Fruit fly (Drosophila melanogaster): ENCODE results near the gene CG14710.

The CG14710 gene

DNA sequence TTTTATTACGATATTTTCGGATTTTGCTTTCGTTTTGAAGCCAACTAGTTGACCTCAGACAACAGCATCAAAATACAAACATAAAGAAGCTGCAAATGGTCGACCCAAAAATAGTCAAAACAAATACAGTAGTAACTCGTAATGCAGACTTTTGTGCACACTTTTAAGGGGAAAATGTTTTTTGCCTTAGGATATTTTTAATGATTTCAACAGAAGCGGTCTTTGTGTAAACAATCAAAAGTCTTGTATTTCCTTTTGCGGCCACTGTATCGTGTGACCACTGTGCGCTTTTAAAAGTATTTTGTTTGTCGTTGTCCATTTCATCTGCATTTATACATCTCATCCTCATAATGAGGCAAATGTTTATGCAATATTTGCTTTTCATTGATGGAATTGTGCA lies 29.6 kb downstream of the CG14710 start (continued):
- TF ChIP-seq CG32006 (GFP tag; optimal IDR thresholded peaks at IDR 0.05) (peak; percentile 86), CG6792 (GFP tag; optimal IDR thresholded peaks at IDR 0.05) (peak; percentile 85), cyc (GFP tag; optimal IDR thresholded peaks at IDR 0.05) (peak; percentile 94), salr (GFP tag; optimal IDR thresholded peaks at IDR 0.05) (peak; percentile 66 to 71), CG34406 (GFP tag; optimal IDR thresholded peaks at IDR 0.05) (peak; percentile 81), Eip75B (GFP tag; optimal IDR thresholded peaks at IDR 0.05) (peak; percentile 82), ss (GFP tag; optimal IDR thresholded peaks at IDR 0.05) (peak in 1 of 2 experiments; percentile 53), CG16779 (tag; optimal IDR thresholded peaks at IDR 0.05) (peak; percentile 59), CG8119 (GFP tag; IDR thresholded peaks at IDR 0.05) (peak; percentile 81), CG6854 (GFP tag; optimal IDR thresholded peaks at IDR 0.05) (peak; percentile 52), CG1621 (tag; optimal IDR thresholded peaks at IDR 0.05) (peak; percentile 66), CG8319 (GFP tag; optimal IDR thresholded peaks at IDR 0.05) (peak; percentile 82), Sox15 (GFP tag; optimal IDR thresholded peaks at IDR 0.05) (peak; percentile 90), lz (GFP tag; optimal IDR thresholded peaks at IDR 0.05) (peak; percentile 90), Ets21C (GFP tag; optimal IDR thresholded peaks at IDR 0.05) (peak; percentile 88), CG8632 (GFP tag; optimal IDR thresholded peaks at IDR 0.05) (peak; percentile 80), fkh (GFP tag; optimal IDR thresholded peaks at IDR 0.05) (peak; percentile 68), CG4318 (GFP tag; optimal IDR thresholded peaks at IDR 0.05) (peak; percentile 74), CG11294 (GFP tag; IDR thresholded peaks at IDR 0.05) (peak; percentile 81), dac (GFP tag; optimal IDR thresholded peaks at IDR 0.05) (peak; percentile 51), Met (GFP tag; optimal IDR thresholded peaks at IDR 0.05) (peak; percentile 87), eg (GFP tag; IDR thresholded peaks at IDR 0.05) (peak; percentile 94), Hr39 (GFP tag; optimal IDR thresholded peaks at IDR 0.05) (peak; percentile 95), acj6 (GFP tag; optimal IDR thresholded peaks at IDR 0.05) (peak; percentile 90), Eip78C (GFP tag) (peak; percentile 95), Ets96B (tag; optimal IDR thresholded peaks at IDR 0.05) (peak; percentile 70), Sox102F (GFP tag; optimal IDR thresholded peaks at IDR 0.05) (peak; percentile 88), CG6163 (GFP tag; IDR thresholded peaks at IDR 0.05) (peak; percentile 94), Gug (GFP tag; IDR thresholded peaks at IDR 0.05) (peak; percentile 83), CG10631 (GFP tag; optimal IDR thresholded peaks at IDR 0.05) (peak; percentile 79)

DNA sequence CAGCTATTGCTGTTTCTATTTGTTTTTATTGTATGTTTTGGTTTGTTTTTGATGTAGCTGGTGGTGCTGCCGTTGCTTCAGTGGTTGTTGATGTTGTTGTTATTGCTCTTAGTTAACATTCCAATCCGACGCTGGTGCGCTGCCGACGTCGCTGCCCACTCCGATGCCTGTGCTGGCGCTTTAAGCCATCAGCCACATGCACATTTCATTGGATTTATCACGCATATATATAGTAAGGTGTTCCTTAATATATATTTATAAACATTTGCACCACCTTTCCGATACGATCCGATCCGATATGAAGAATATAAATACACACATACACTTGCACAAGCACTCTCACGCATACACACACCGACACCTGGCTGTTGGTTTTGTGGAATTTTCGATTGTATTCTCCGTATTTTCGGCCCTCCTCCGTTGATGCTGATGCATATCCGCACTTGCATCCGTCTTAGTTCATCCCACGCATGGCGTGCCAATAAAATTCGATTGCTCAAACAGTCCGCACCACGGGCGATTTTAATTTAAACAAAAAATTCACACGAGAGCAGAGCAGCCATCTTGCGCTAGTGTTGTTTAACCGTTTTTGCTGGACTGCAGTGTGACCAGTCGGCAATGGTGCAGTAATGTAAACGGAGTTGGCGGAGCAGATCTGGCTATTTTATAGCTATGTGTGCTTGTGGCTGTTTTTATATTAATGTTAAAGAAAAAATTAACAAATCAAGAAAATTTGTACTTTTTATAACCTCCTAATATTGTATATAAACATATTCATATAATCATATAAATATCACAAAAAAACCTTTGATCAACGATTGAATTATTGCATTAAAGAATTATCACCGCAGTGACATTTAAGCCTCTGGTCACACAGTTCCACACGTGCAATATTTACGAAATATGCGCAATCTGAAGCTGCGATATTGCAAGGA lies 30.5 kb downstream of the CG14710 start, which contains the start of the genes Csk and Elp1:
TSS of gene Csk (minus strand) at position 602 of the 935 bp plus-strand sequence.
TSS of gene Elp1 (plus strand) at position 867 of the 935 bp plus-strand sequence.
- TF ChIP-seq CG6276 (GFP tag; optimal IDR thresholded peaks at IDR 0.05) (no peak), CG9139 (GFP tag; optimal IDR thresholded peaks at IDR 0.05) (no peak), net (GFP tag; optimal IDR thresholded peaks at IDR 0.05) (peak; percentile 23), CG10669 (GFP tag; optimal IDR thresholded peaks at IDR 0.05) (peak; percentile 1), Met (GFP tag; optimal IDR thresholded peaks at IDR 0.05) (peak; percentile 60), Eip75B (GFP tag; optimal IDR thresholded peaks at IDR 0.05) (peak; percentile 42), CG8119 (GFP tag; IDR thresholded peaks at IDR 0.05) (no peak), fd59A (GFP tag; optimal IDR thresholded peaks at IDR 0.05) (peak; percentile 9), CG32006 (GFP tag; optimal IDR thresholded peaks at IDR 0.05) (peak; percentile 43), CG6854 (GFP tag; optimal IDR thresholded peaks at IDR 0.05) (no peak), salr (GFP tag; optimal IDR thresholded peaks at IDR 0.05) (no peak), CG34406 (GFP tag; optimal IDR thresholded peaks at IDR 0.05) (no peak), Blimp-1 (GFP tag; optimal IDR thresholded peaks at IDR 0.05) (no peak), CG3032 (tag; optimal IDR thresholded peaks at IDR 0.05) (peak; percentile 56), pdm3 (GFP tag; optimal IDR thresholded peaks at IDR 0.05) (peak; percentile 44), dsx (GFP tag; optimal IDR thresholded peaks at IDR 0.05; ENCODE audit: poor library complexity, severe bottlenecking) (no peak), CG7368 (GFP tag; optimal IDR thresholded peaks at IDR 0.05) (no peak), Ets21C (GFP tag; optimal IDR thresholded peaks at IDR 0.05) (peak; percentile 13), lz (GFP tag; optimal IDR thresholded peaks at IDR 0.05) (peak; percentile 45), CG31627 (GFP tag; optimal IDR thresholded peaks at IDR 0.05) (peak; percentile 38), Hr39 (GFP tag; optimal IDR thresholded peaks at IDR 0.05) (peak; percentile 41), Hr4 (GFP tag; optimal IDR thresholded peaks at IDR 0.05) (peak; percentile 45), OdsH (GFP tag; optimal IDR thresholded peaks at IDR 0.05) (peak; percentile 58), CG4318 (GFP tag; optimal IDR thresholded peaks at IDR 0.05) (no peak), Sox102F (GFP tag; optimal IDR thresholded peaks at IDR 0.05) (peak; percentile 57), Hr38 (GFP tag; optimal IDR thresholded peaks at IDR 0.05) (no peak), CG8319 (GFP tag; optimal IDR thresholded peaks at IDR 0.05) (peak; percentile 45), CG16779 (tag; optimal IDR thresholded peaks at IDR 0.05) (no peak), svp (GFP tag) (peak; percentile 52), Eip93F (GFP tag; optimal IDR thresholded peaks at IDR 0.05) (peak; percentile 38), CG8632 (GFP tag; optimal IDR thresholded peaks at IDR 0.05) (no peak)

All from whole organism, prepupa.